Worm (Caenorhabditis elegans) whole organism, L4 larva: ENCODE data around the gene arrd-2.

ENCODE experiments used
- ama-1 ChIP-seq: fragments of 150-350 bp; optimal IDR thresholded peaks from 2 replicates; lab custom pipeline; 2014; ENCODE audit warnings: inconsistent platforms, mixed read lengths
- ceh-82 ChIP-seq: sonication (generic microtip); optimal IDR thresholded peaks from 2 replicates; lab custom pipeline; 2017; ENCODE audit warnings: missing biosample characterization, missing genetic modification characterization
- duxl-1 ChIP-seq: sonication (generic microtip); optimal IDR thresholded peaks from 2 replicates; lab custom pipeline; 2016; ENCODE audit warnings: mild to moderate bottlenecking, missing genetic modification characterization, moderate library complexity, missing compliant biosample characterization; ENCODE audit not compliant: poor library complexity
- mdl-1 ChIP-seq, 2 experiments: fragments of 150-350 bp in 1 of 2; sonication (generic microtip) in 1 of 2; optimal IDR thresholded peaks; 2 replicates each; lab custom pipeline; 2014 to 2017; ENCODE audit warnings: missing biosample characterization in 2 of 2, missing genetic modification characterization in 2 of 2
- mep-1 ChIP-seq: fragments of 150-350 bp; sonication (generic microtip); optimal IDR thresholded peaks from 3 replicates; lab custom pipeline; 2014; ENCODE audit warnings: missing biosample characterization, missing genetic modification characterization
- nhr-28 ChIP-seq: fragments of 150-350 bp; optimal IDR thresholded peaks from 2 replicates; lab custom pipeline; 2014; ENCODE audit warnings: missing biosample characterization, missing genetic modification characterization
- nhr-42 ChIP-seq: fragments of 200-800 bp; sonication (Bioruptor generic); IDR thresholded peaks from 2 replicates; pipeline ENCODE4 v1.3.6; 2022; ENCODE audit warnings: missing genetic modification characterization, missing compliant biosample characterization
- nhr-77 ChIP-seq: fragments of 150-350 bp; optimal IDR thresholded peaks from 2 replicates; lab custom pipeline; 2014; ENCODE audit warnings: missing biosample characterization, missing genetic modification characterization
- skn-1 ChIP-seq: fragments of 150-350 bp; optimal IDR thresholded peaks from 2 replicates; lab custom pipeline; 2014; ENCODE audit warnings: missing biosample characterization, missing genetic modification characterization
- zfp-2 ChIP-seq: sonication (generic microtip); optimal IDR thresholded peaks from 2 replicates; lab custom pipeline; 2016; ENCODE audit warnings: mild to moderate bottlenecking, missing genetic modification characterization, missing compliant biosample characterization

ce11 chrII:9418843-9419532 lies 11.4 kb downstream of the arrd-2 start:
- TF ChIP-seq nhr-77 (tag; lab: Kevin White, UChicago) (no peak), skn-1 (tag; lab: Kevin White, UChicago) (no peak), nhr-28 (tag; lab: Kevin White, UChicago) (peak; percentile 37), mep-1 (tag; lab: Kevin White, UChicago) (no peak), ceh-82 (no peak), nhr-42 (GFP tag; lab: Robert Waterston, UW) (no peak), duxl-1 (tag; lab: Kevin White, UChicago) (no peak), zfp-2 (no peak), ama-1 (lab: Kevin White, UChicago) (no peak), mdl-1 (tag; optimal IDR thresholded peaks at IDR 0.05; lab: Kevin White, UChicago) (no peak)
